Fruit fly (Drosophila melanogaster): Measurements from ENCODE around the gene ninaC.

ninaC gene

DNA sequence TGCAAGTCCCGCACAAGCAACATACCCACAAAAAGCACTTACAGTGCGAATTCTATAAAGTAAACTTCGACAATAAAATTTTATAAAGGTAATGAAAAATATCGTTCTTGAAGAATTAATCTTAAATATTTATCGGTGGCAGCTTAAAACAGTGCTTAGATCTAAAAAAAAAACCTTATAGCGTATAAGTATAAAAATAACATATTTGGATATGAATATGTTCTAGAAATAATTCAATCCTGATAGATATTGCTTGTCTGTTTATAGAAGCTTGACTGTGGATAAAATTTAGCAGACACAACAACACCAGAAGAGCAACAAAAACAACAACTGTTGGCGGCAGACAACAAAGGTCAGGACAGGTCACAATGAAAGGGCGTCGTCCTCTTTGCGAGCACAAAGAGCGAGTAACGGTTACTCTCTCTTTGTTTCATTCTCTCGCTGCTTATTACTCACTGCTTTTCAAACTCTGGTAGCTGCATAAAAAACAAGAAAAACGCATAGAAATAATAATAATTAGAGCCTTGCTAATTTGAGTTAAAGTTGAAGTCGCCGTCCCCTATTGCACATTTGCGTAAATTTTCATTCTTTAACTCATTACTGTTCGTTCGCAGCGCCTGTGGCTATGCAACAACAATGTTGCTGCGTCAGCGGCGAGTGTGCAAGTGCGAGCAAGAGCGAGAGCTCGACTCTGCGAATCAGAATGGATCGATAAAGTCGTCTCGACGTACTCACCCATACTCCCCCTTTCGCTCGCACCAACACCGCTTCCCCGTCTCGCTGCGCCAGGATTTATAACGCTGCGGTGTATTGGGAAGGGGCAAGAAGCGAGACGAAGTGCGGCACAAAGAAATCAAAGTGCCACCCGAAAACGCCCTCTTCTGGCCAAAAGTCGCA, 42.2 kb downstream of the ninaC start:
- TF ChIP-seq Sp1 (GFP tag; optimal IDR thresholded peaks at IDR 0.05) (peak; percentile 93), CG9705 (GFP tag; optimal IDR thresholded peaks at IDR 0.05) (peak; percentile 89), sv (GFP tag; optimal IDR thresholded peaks at IDR 0.05) (no peak), Rel (GFP tag; optimal IDR thresholded peaks at IDR 0.05) (no peak), Rel (tag; optimal IDR thresholded peaks at IDR 0.05) (peak; percentile 87), Hr83 (GFP tag; optimal IDR thresholded peaks at IDR 0.05; ENCODE audit: poor library complexity, severe bottlenecking) (peak; percentile 74), Dif (GFP tag; optimal IDR thresholded peaks at IDR 0.05; ENCODE audit: partially characterized antibody) (peak; percentile 25), foxo (GFP tag; optimal IDR thresholded peaks at IDR 0.05) (peak; percentile 0 to 74), h (GFP tag; optimal IDR thresholded peaks at IDR 0.05) (peak; percentile 70), brk (GFP tag; optimal IDR thresholded peaks at IDR 0.05) (no peak), dmrt93B (GFP tag; optimal IDR thresholded peaks at IDR 0.05) (peak; percentile 79), ey (GFP tag; optimal IDR thresholded peaks at IDR 0.05) (peak; percentile 61), Vsx2 (GFP tag; optimal IDR thresholded peaks at IDR 0.05; ENCODE audit: partially characterized antibody) (no peak), pan (optimal IDR thresholded peaks at IDR 0.05) (no peak), psq (GFP tag; optimal IDR thresholded peaks at IDR 0.05) (peak; percentile 54), jim (GFP tag; optimal IDR thresholded peaks at IDR 0.05) (no peak), Hr78 (GFP tag; optimal IDR thresholded peaks at IDR 0.05) (no peak), N (GFP tag; optimal IDR thresholded peaks at IDR 0.05) (no peak), dsf (GFP tag; optimal IDR thresholded peaks at IDR 0.05; ENCODE audit: borderline replicate concordance) (peak; percentile 65), OdsH (GFP tag; optimal IDR thresholded peaks at IDR 0.05) (peak; percentile 75), sage (GFP tag; optimal IDR thresholded peaks at IDR 0.05) (no peak), Myc (optimal IDR thresholded peaks at IDR 0.05) (no peak), CG32264 (GFP tag; optimal IDR thresholded peaks at IDR 0.05) (peak; percentile 6), dl (GFP tag; optimal IDR thresholded peaks at IDR 0.05; ENCODE audit: insufficient read depth in 1 of 2, partially characterized antibody in 2 of 2) (peak in 1 of 2 experiments; percentile 34), woc (GFP tag; optimal IDR thresholded peaks at IDR 0.05) (peak; percentile 3), fru (GFP tag; optimal IDR thresholded peaks at IDR 0.05) (peak; percentile 67), lola (GFP tag; optimal IDR thresholded peaks at IDR 0.05) (no peak), rgr (GFP tag; optimal IDR thresholded peaks at IDR 0.05) (peak; percentile 43), HLH106 (tag; optimal IDR thresholded peaks at IDR 0.05) (peak; percentile 97), Hnf4 (GFP tag; optimal IDR thresholded peaks at IDR 0.05) (peak; percentile 46), usp (GFP tag; optimal IDR thresholded peaks at IDR 0.05) (no peak), Mio (GFP tag; optimal IDR thresholded peaks at IDR 0.05) (no peak), Abd-B (GFP tag; optimal IDR thresholded peaks at IDR 0.05) (no peak), Jra (GFP tag; optimal IDR thresholded peaks at IDR 0.05) (peak; percentile 50), GATAd (GFP tag; optimal IDR thresholded peaks at IDR 0.05) (no peak), CrebA (GFP tag; optimal IDR thresholded peaks at IDR 0.05; ENCODE audit: borderline replicate concordance) (no peak), br (GFP tag; optimal IDR thresholded peaks at IDR 0.05) (peak; percentile 80), tai (GFP tag; optimal IDR thresholded peaks at IDR 0.05) (peak; percentile 55), Dfd (GFP tag; optimal IDR thresholded peaks at IDR 0.05) (no peak)
